Worm (Caenorhabditis elegans) whole organism, L2 larva: ENCODE results near the gene T13C2.7.

Source experiments
- ZK546.5 ChIP-seq: sonication (generic microtip); optimal IDR thresholded peaks from 2 replicates; lab custom pipeline; 2017; ENCODE audit warnings: missing biosample characterization, missing genetic modification characterization
- aly-2 ChIP-seq: fragments of 150-350 bp; optimal IDR thresholded peaks from 2 replicates; lab custom pipeline; 2014; ENCODE audit warnings: missing biosample characterization, missing genetic modification characterization
- ama-1 ChIP-seq: fragments of 150-350 bp; optimal IDR thresholded peaks from 2 replicates; lab custom pipeline; 2018; ENCODE audit warnings: inconsistent platforms
- egl-27 ChIP-seq: sonication (generic microtip); optimal IDR thresholded peaks from 3 replicates; lab custom pipeline; 2017; ENCODE audit warnings: missing biosample characterization, missing genetic modification reagents, missing genetic modification characterization
- lin-13 ChIP-seq: fragments of 150-350 bp; optimal IDR thresholded peaks from 2 replicates; lab custom pipeline; 2014; ENCODE audit warnings: missing biosample characterization, missing genetic modification reagents, missing genetic modification characterization
- mab-5 ChIP-seq: fragments of 150-350 bp; optimal IDR thresholded peaks from 2 replicates; lab custom pipeline; 2014; ENCODE audit warnings: missing biosample characterization, missing genetic modification characterization
- mdl-1 ChIP-seq, 2 experiments: fragments of 150-350 bp in 1 of 2; sonication (generic microtip) in 1 of 2; optimal IDR thresholded peaks; 2 replicates each; lab custom pipeline; 2017; ENCODE audit warnings: missing biosample characterization in 2 of 2, missing genetic modification characterization in 2 of 2
- nhr-11 ChIP-seq: fragments of 150-350 bp; optimal IDR thresholded peaks from 2 replicates; lab custom pipeline; 2014; ENCODE audit warnings: missing biosample characterization, missing genetic modification characterization
- nhr-23 ChIP-seq: fragments of 150-350 bp; optimal IDR thresholded peaks from 2 replicates; lab custom pipeline; 2014; ENCODE audit warnings: missing biosample characterization, missing genetic modification reagents, missing genetic modification characterization
- nhr-237 ChIP-seq: fragments of 150-350 bp; optimal IDR thresholded peaks from 2 replicates; lab custom pipeline; 2014; ENCODE audit warnings: missing biosample characterization, missing genetic modification characterization
- nhr-77 ChIP-seq: fragments of 150-350 bp; optimal IDR thresholded peaks from 2 replicates; lab custom pipeline; 2014; ENCODE audit warnings: missing biosample characterization, missing genetic modification characterization
- snpc-4 ChIP-seq: fragments of 150-350 bp; optimal IDR thresholded peaks from 2 replicates; lab custom pipeline; 2014; ENCODE audit warnings: missing biosample characterization, missing genetic modification characterization
- unc-39 ChIP-seq: fragments of 150-350 bp; optimal IDR thresholded peaks from 2 replicates; lab custom pipeline; 2014; ENCODE audit warnings: missing biosample characterization, missing genetic modification characterization
- unc-55 ChIP-seq: fragments of 150-350 bp; sonication (generic microtip); optimal IDR thresholded peaks from 3 replicates; lab custom pipeline; 2014; ENCODE audit warnings: missing biosample characterization, missing genetic modification reagents, missing genetic modification characterization

DNA sequence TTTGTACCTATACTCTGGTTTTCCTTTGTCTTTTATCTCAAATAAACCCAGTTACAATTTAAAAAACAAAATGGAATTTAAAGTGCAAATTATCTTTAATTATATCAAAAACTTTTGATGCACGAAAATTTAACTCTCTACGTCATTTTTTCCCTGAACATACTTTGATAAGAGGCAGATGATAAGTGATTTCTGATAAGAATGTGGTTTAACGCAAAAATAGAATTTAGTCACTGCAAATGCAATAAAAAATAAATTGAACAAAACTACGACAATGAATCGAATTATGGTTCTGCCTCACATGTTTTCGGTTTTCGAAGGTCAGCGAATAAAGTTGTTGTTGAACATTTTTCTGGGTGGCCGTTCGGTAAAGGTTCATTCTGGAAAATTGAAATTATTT is 42.6 kb downstream of the T13C2.7 start:
- TF ChIP-seq nhr-11 (tag; lab: Kevin White, UChicago) (no peak), egl-27 (tag; lab: Kevin White, UChicago) (no peak), mdl-1 (tag; optimal IDR thresholded peaks at IDR 0.05; lab: Kevin White, UChicago) (no peak), snpc-4 (tag; lab: Kevin White, UChicago) (no peak), aly-2 (tag; lab: Kevin White, UChicago) (no peak), unc-55 (no peak), nhr-77 (no peak), ZK546.5 (tag; lab: Kevin White, UChicago) (no peak), unc-39 (tag; lab: Kevin White, UChicago) (no peak), mab-5 (tag; lab: Kevin White, UChicago) (no peak), nhr-23 (tag; lab: Kevin White, UChicago) (no peak), ama-1 (no peak), lin-13 (GFP tag; lab: Kevin White, UChicago) (no peak), nhr-237 (no peak)
